Worm (Caenorhabditis elegans): ENCODE measurements around the gene wrt-8.
A peak's percentile ranks its signal among the peaks of the same experiment; 100 is the strongest.

wrt-8 gene

DNA sequence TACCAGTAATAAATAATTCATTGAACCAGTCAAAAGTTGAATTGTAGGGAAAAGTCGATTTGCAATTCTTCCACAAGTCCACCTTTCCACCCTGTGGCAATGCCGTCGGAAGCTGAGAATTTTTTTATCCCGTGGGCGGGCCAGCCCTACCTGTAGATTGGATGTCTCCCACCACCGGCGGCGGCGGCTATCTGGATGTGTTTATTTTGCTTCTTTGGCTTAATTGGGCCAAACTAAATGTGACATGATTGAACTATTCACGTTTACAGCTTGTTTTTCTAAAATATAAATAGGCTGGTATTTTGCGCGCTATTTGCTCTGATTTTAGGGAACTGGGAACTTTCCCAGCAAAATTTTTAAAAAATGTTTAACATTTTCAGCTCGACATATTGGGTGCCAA, at the start of gene wrt-8:
wrt-8 (minus strand) TSS at position 101 of the 400 bp plus-strand sequence.
- TF ChIP-seq daf-19 (GFP tag; conservative IDR thresholded peaks at IDR 0.05) (no peak), lin-1 (GFP tag; IDR thresholded peaks at IDR 0.05) (no peak), hmg-1.1 (GFP tag; IDR thresholded peaks at IDR 0.05) (no peak), Y5F2A.4 (GFP tag; optimal IDR thresholded peaks at IDR 0.05) (no peak), ZK337.2 (GFP tag; IDR thresholded peaks at IDR 0.05) (no peak), F10B5.3 (tag; optimal IDR thresholded peaks at IDR 0.05) (no peak)

DNA sequence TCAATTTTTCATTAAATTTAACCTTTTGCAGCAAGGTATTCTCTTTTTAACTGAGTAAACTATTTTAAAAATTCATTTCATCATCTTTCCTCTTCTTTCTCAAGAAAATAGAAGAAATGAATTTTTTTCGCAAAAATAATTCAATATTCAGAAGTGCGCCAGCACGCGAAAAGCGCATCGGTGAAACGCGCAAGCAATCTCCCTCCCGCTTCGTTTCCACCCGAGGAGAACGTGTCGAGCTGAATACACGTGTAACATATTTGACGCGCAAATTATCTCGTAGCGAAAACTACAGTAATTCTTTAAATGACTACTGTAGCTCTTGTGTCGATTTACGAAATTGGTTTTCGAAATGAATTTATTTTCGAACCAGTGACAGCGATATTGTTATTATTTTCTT, 47.7 kb upstream of the wrt-8 start:
- peak; percentile 53 for TF ChIP-seq lin-38 (GFP tag; IDR thresholded peaks at IDR 0.05)
- no peak for TF ChIP-seq lir-3 (tag; optimal IDR thresholded peaks at IDR 0.05)
- no peak for TF ChIP-seq D1046.2 (GFP tag; IDR thresholded peaks at IDR 0.05)

DNA sequence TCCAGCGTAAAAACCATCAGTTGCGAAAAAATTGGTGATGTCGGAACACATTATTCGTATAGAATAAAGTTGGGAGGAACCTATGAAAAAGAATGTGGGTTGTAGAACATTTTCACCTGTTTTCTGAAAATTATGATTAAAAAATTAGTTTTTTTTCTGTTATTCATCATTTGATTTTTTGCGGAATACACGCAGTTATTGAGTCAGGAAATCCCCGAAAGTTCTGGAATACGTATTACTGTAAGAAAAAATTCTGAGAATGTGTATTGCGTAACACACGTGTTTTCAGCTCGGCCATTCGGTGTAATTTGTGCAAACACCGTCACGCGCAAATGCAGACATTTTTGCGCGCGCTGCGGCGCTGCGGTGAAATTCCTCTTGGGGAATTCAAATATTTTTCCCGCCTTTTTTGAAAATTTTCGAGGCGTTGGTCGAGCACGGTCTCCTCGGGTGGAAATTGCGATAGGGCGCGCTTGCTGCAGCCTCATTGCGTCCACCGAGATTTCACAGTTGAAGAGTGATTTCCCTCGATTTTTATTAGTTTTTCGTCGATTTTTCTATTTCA, 44.5 kb upstream of the wrt-8 start, which contains the start of gene srh-170:
srh-170 (minus strand) TSS at position 51 of the 565 bp plus-strand sequence.
- TF ChIP-seq Y5F2A.4 (GFP tag; optimal IDR thresholded peaks at IDR 0.05) (no peak), T20F7.1 (GFP tag; optimal IDR thresholded peaks at IDR 0.05) (no peak), ceh-44 (GFP tag; IDR thresholded peaks at IDR 0.05) (no peak), php-3 (GFP tag; IDR thresholded peaks at IDR 0.05) (0 out of 2 replicates have a peak, but pooled peaks have one; percentile 24)

DNA sequence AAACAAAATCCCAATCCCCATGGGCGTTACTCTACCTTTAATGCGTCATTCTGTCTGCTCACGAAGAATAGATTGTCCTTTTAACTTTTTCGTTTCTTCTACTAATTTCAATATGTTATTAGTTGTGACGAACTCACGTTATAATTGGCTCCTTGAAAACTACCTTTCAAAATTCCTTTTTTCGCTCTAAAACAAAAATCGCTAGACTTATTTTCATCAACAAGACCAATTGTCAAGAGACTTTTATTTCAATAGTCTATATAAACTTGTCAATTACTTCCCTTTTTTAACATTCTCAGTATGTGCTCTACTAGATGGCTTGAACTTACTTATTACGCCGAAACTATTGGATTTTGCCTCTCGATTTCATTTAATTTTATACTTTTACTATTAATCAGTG, 40.4 kb upstream of the wrt-8 start, which contains the start of gene str-102:
str-102 (plus strand) TSS at position 301 of the 400 bp plus-strand sequence.
- no peak for TF ChIP-seq Y5F2A.4 (GFP tag; optimal IDR thresholded peaks at IDR 0.05)
- no peak for TF ChIP-seq lin-15B (tag; optimal IDR thresholded peaks at IDR 0.05)
- no peak for TF ChIP-seq lin-29 (GFP tag; IDR thresholded peaks at IDR 0.05)
- TF ChIP-seq mdt-29 (GFP tag; IDR thresholded peaks at IDR 0.05) = no peak
- no peak for TF ChIP-seq duxl-1 (tag; optimal IDR thresholded peaks at IDR 0.05; ENCODE audit: poor library complexity)
- TF ChIP-seq ceh-28 (tag; optimal IDR thresholded peaks at IDR 0.05) = no peak
- TF ChIP-seq R02D3.7 (tag; optimal IDR thresholded peaks at IDR 0.05) = no peak
- no peak for TF ChIP-seq hlh-30 (tag; optimal IDR thresholded peaks at IDR 0.05; ENCODE audit: insufficient read depth)
- TF ChIP-seq F37D6.2 (tag; optimal IDR thresholded peaks at IDR 0.05) = no peak
- TF ChIP-seq hlh-11 (tag; optimal IDR thresholded peaks at IDR 0.05) = no peak
- TF ChIP-seq dmd-9 (GFP tag; IDR thresholded peaks at IDR 0.05) = no peak
- no peak for TF ChIP-seq D1046.2 (GFP tag; IDR thresholded peaks at IDR 0.05)
- TF ChIP-seq T20F7.1 (GFP tag; optimal IDR thresholded peaks at IDR 0.05) = no peak
- no peak for TF ChIP-seq hmg-1.1 (GFP tag; IDR thresholded peaks at IDR 0.05)

DNA sequence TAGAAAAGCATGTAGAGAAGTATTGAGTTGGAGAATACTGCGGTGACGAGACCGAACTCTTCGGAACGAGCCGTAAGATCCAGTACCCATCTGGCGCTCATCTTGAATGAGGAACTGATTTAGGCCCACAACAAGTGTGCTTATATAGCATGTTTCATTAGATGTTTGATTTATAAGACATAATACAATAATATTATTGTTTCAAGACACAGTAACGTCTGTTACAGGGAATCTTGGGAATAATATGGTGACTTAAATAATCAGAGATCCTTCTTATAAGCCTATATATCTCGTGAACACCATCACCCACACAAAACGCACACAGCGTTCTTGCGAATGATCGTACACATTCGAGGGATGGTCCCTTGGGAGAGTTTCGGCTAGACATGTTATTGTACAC, 39.4 kb upstream of the wrt-8 start, which contains the start of gene str-88:
str-88 (minus strand) TSS at position 101 of the 400 bp plus-strand sequence.
- TF ChIP-seq saeg-2 (GFP tag; IDR thresholded peaks at IDR 0.05) (no peak), unc-39 (tag; optimal IDR thresholded peaks at IDR 0.05) (no peak), F26F4.8 (GFP tag; conservative IDR thresholded peaks at IDR 0.05) (no peak), ceh-32 (tag; optimal IDR thresholded peaks at IDR 0.05; ENCODE audit: poor library complexity) (no peak), hlh-30 (tag; optimal IDR thresholded peaks at IDR 0.05; ENCODE audit: insufficient read depth) (no peak), mdl-1 (tag; optimal IDR thresholded peaks at IDR 0.05) (no peak), lsy-2 (tag; optimal IDR thresholded peaks at IDR 0.05) (no peak), lin-39 (tag; optimal IDR thresholded peaks at IDR 0.05) (no peak), madf-9 (GFP tag; conservative IDR thresholded peaks at IDR 0.05) (no peak), daf-19 (GFP tag; conservative IDR thresholded peaks at IDR 0.05) (no peak)

DNA sequence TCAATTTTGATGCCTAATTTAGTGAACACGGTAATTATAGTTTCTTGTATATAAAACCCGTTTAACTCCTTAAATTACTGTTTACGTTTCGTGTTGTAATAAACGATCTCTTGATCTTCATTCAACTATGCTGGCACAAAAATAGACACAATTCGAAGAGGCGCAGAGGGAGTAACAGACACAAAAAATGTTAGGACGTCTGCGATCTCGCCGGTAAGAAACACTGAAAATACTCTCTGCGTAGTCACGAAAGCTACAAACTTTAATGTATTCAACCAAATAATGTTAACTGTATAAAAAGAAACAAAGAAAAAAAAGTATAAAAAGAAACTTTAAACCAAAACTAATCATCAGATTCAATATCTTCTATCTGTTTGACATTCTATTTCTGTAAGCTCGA, 36.5 kb upstream of the wrt-8 start, which contains the start of gene dhs-23:
dhs-23 (plus strand) TSS at position 363 of the 400 bp plus-strand sequence.
- TF ChIP-seq lir-3 (tag; optimal IDR thresholded peaks at IDR 0.05) = no peak
- no peak for TF ChIP-seq lin-38 (GFP tag; IDR thresholded peaks at IDR 0.05)
- TF ChIP-seq pqm-1 (tag; optimal IDR thresholded peaks at IDR 0.05) = peak; percentile 12
- no peak for TF ChIP-seq lim-7 (GFP tag; IDR thresholded peaks at IDR 0.05)
- no peak for TF ChIP-seq unc-62 (GFP tag; optimal IDR thresholded peaks at IDR 0.05 in 1 of 2)
- no peak for TF ChIP-seq unc-62 (tag; optimal IDR thresholded peaks at IDR 0.05)
- peak; percentile 93 for TF ChIP-seq nhr-28 (tag; optimal IDR thresholded peaks at IDR 0.05)
- TF ChIP-seq hlh-11 (tag; optimal IDR thresholded peaks at IDR 0.05) = no peak
- no peak for TF ChIP-seq dpl-1 (GFP tag; optimal IDR thresholded peaks at IDR 0.05)
- TF ChIP-seq lin-15B (tag; optimal IDR thresholded peaks at IDR 0.05) = no peak
- TF ChIP-seq nhr-41 (GFP tag; IDR thresholded peaks at IDR 0.05) = no peak
- no peak for TF ChIP-seq ama-1 (optimal IDR thresholded peaks at IDR 0.05)
- TF ChIP-seq nhr-77 (tag; optimal IDR thresholded peaks at IDR 0.05) = peak; percentile 81
- no peak for TF ChIP-seq daf-16 (GFP tag; optimal IDR thresholded peaks at IDR 0.05)
- TF ChIP-seq daf-16 (tag; optimal IDR thresholded peaks at IDR 0.05) = peak; percentile 69
